Fruit fly (Drosophila melanogaster) whole organism, embryonic: ENCODE results near the gene CG34276.
A peak's percentile ranks its signal among the peaks of the same experiment; 100 is the strongest.

Experiments
- Adf1 ChIP-seq: fragments of 200-800 bp; sonication (Bioruptor generic); IDR thresholded peaks from 2 replicates; pipeline ENCODE4 v1.3.6; 2022; ENCODE audit warnings: missing biosample characterization, missing genetic modification characterization
- Asciz ChIP-seq: fragments of 200-800 bp; sonication (Bioruptor generic); optimal IDR thresholded peaks from 2 replicates; lab custom pipeline; 2017; ENCODE audit warnings: missing biosample characterization, mild to moderate bottlenecking, missing genetic modification characterization, missing genetic modification reagents
- Atf6 ChIP-seq: fragments of 200-800 bp; sonication (Bioruptor generic); IDR thresholded peaks from 2 replicates; pipeline ENCODE4 v1.3.6; 2022; ENCODE audit warnings: missing biosample characterization, missing genetic modification characterization
- CG10267 ChIP-seq: fragments of 200-800 bp; sonication (Bioruptor generic); optimal IDR thresholded peaks from 2 replicates; lab custom pipeline; 2018; ENCODE audit warnings: missing biosample characterization, mild to moderate bottlenecking, missing genetic modification characterization, moderate library complexity
- CG11695 ChIP-seq: fragments of 200-800 bp; sonication (Bioruptor generic); IDR thresholded peaks from 3 replicates; pipeline ENCODE4 v1.3.6; 2022; ENCODE audit warnings: missing biosample characterization, missing genetic modification characterization
- CG12391 ChIP-seq: fragments of 200-800 bp; sonication (Bioruptor generic); optimal IDR thresholded peaks from 3 replicates; lab custom pipeline; 2018; ENCODE audit warnings: missing biosample characterization, mild to moderate bottlenecking, missing genetic modification characterization, moderate library complexity
- CG12659 ChIP-seq: fragments of 200-800 bp; sonication (Bioruptor generic); optimal IDR thresholded peaks from 3 replicates; lab custom pipeline; 2017; ENCODE audit warnings: mild to moderate bottlenecking, missing biosample characterization, missing genetic modification reagents, missing genetic modification characterization
- CG13624 ChIP-seq: fragments of 200-800 bp; sonication (Bioruptor generic); optimal IDR thresholded peaks from 2 replicates; lab custom pipeline; 2016; ENCODE audit warnings: missing biosample characterization, missing genetic modification characterization
- CG14014 ChIP-seq: fragments of 200-800 bp; sonication (Bioruptor generic); IDR thresholded peaks from 2 replicates; pipeline ENCODE4 v1.3.6; 2022; ENCODE audit warnings: missing biosample characterization, missing genetic modification characterization
- CG15011 ChIP-seq: fragments of 200-800 bp; sonication (Bioruptor generic); optimal IDR thresholded peaks from 3 replicates; lab custom pipeline; 2018; ENCODE audit warnings: missing biosample characterization, mild to moderate bottlenecking, missing genetic modification characterization
- CG16779 ChIP-seq: fragments of 200-800 bp; sonication (Bioruptor generic); IDR thresholded peaks from 2 replicates; pipeline ENCODE4 v1.3.6; 2022; ENCODE audit warnings: missing biosample characterization, missing genetic modification characterization
- CG17186 ChIP-seq: fragments of 200-800 bp; sonication (Bioruptor generic); optimal IDR thresholded peaks from 3 replicates; lab custom pipeline; 2017; ENCODE audit warnings: missing biosample characterization, missing genetic modification reagents, missing genetic modification characterization
- CG17361 ChIP-seq: fragments of 200-800 bp; sonication (Bioruptor generic); IDR thresholded peaks from 3 replicates; pipeline ENCODE4 v1.3.6; 2022; ENCODE audit warnings: missing biosample characterization, missing genetic modification characterization
- CG17829 ChIP-seq: fragments of 200-800 bp; optimal IDR thresholded peaks from 2 replicates; lab custom pipeline; 2019; ENCODE audit warnings: missing biosample characterization, mild to moderate bottlenecking, missing genetic modification characterization, moderate library complexity
- CG34224 ChIP-seq: fragments of 200-800 bp; sonication (Bioruptor generic); IDR thresholded peaks from 3 replicates; pipeline ENCODE4 v1.3.6; 2022; ENCODE audit warnings: missing biosample characterization, missing genetic modification characterization; ENCODE audit not compliant: partially characterized antibody
- CG34422 ChIP-seq: fragments of 200-800 bp; sonication (Bioruptor generic); IDR thresholded peaks from 3 replicates; pipeline ENCODE4 v1.3.6; 2022; ENCODE audit warnings: missing biosample characterization, missing genetic modification characterization
- CG3995 ChIP-seq: fragments of 200-800 bp; sonication (Bioruptor generic); optimal IDR thresholded peaks from 3 replicates; lab custom pipeline; 2016; ENCODE audit warnings: missing biosample characterization, missing genetic modification characterization
- CG42726 ChIP-seq: fragments of 200-800 bp; sonication (Bioruptor generic); IDR thresholded peaks from 2 replicates; pipeline ENCODE4 v1.3.6; 2022; ENCODE audit warnings: missing biosample characterization, missing genetic modification characterization; ENCODE audit not compliant: partially characterized antibody
- CG4404 ChIP-seq: fragments of 200-800 bp; sonication (Bioruptor generic); IDR thresholded peaks from 2 replicates; pipeline ENCODE4 v1.3.6; 2022; ENCODE audit warnings: missing biosample characterization, missing genetic modification characterization
- CG5180 ChIP-seq: fragments of 200-800 bp; sonication (Bioruptor generic); optimal IDR thresholded peaks from 3 replicates; lab custom pipeline; 2017; ENCODE audit warnings: missing biosample characterization, missing genetic modification characterization, mild to moderate bottlenecking, moderate library complexity, missing genetic modification reagents
- CG9932 ChIP-seq: fragments of 200-800 bp; sonication (Bioruptor generic); IDR thresholded peaks from 2 replicates; pipeline ENCODE4 v1.3.6; 2022; ENCODE audit warnings: missing biosample characterization, missing genetic modification characterization
- CHES-1-like ChIP-seq: fragments of 200-800 bp; sonication (Bioruptor generic); optimal IDR thresholded peaks from 2 replicates; lab custom pipeline; 2016; ENCODE audit warnings: missing biosample characterization, missing genetic modification characterization
- Dbx ChIP-seq: fragments of 200-800 bp; sonication (Bioruptor generic); IDR thresholded peaks from 3 replicates; pipeline ENCODE4 v1.3.6; 2022; ENCODE audit warnings: missing biosample characterization, missing genetic modification characterization
- Dll ChIP-seq: fragments of 200-800 bp; sonication (Bioruptor generic); IDR thresholded peaks from 4 replicates; pipeline ENCODE4 v1.3.6; 2022; ENCODE audit warnings: missing biosample characterization, missing genetic modification characterization; ENCODE audit not compliant: partially characterized antibody
- Elba2 ChIP-seq: fragments of 200-800 bp; sonication (Bioruptor generic); optimal IDR thresholded peaks from 3 replicates; lab custom pipeline; 2016; ENCODE audit warnings: missing biosample characterization, missing genetic modification characterization
- Fer1 ChIP-seq: fragments of 200-800 bp; sonication (Bioruptor generic); optimal IDR thresholded peaks from 2 replicates; lab custom pipeline; 2017; ENCODE audit warnings: missing biosample characterization, mild to moderate bottlenecking, missing genetic modification characterization
- Hmr ChIP-seq: fragments of 200-800 bp; sonication (Bioruptor generic); optimal IDR thresholded peaks from 3 replicates; lab custom pipeline; 2017; ENCODE audit warnings: mild to moderate bottlenecking, missing biosample characterization, missing genetic modification reagents, missing genetic modification characterization
- Hr39 ChIP-seq: fragments of >200 bp; optimal IDR thresholded peaks from 2 replicates; lab custom pipeline; 2017
- MESR4 ChIP-seq: fragments of 200-800 bp; sonication (Bioruptor generic); optimal IDR thresholded peaks from 2 replicates; lab custom pipeline; 2018; ENCODE audit warnings: missing biosample characterization, mild to moderate bottlenecking, missing genetic modification characterization, moderate library complexity
- MTF-1 ChIP-seq: fragments of 200-800 bp; sonication (Bioruptor generic); optimal IDR thresholded peaks from 2 replicates; lab custom pipeline; 2018; ENCODE audit warnings: missing biosample characterization, mild to moderate bottlenecking, missing genetic modification characterization, borderline replicate concordance
- Pdp1 ChIP-seq, 2 experiments: fragments of 200-800 bp; sonication (Bioruptor generic); optimal IDR thresholded peaks; 3 replicates each; lab custom pipeline; 2016; ENCODE audit warnings: missing biosample characterization in 2 of 2, missing genetic modification characterization in 2 of 2, mild to moderate bottlenecking in 1 of 2, moderate library complexity in 1 of 2
- Sry-δ ChIP-seq: fragments of 200-800 bp; sonication (Bioruptor generic); optimal IDR thresholded peaks from 2 replicates; lab custom pipeline; 2016; ENCODE audit warnings: missing biosample characterization, missing genetic modification characterization
- Usf ChIP-seq: fragments of 200-800 bp; sonication (Bioruptor generic); optimal IDR thresholded peaks from 2 replicates; lab custom pipeline; 2017; ENCODE audit warnings: missing genotype, missing biosample characterization, missing genetic modification characterization
- Xbp1 ChIP-seq: fragments of 200-800 bp; sonication (Bioruptor generic); optimal IDR thresholded peaks from 3 replicates; lab custom pipeline; 2016; ENCODE audit warnings: missing biosample characterization, mild to moderate bottlenecking, missing genetic modification characterization
- aop ChIP-seq: fragments of 200-800 bp; sonication (Bioruptor generic); IDR thresholded peaks from 2 replicates; pipeline ENCODE4 v1.3.6; 2022; ENCODE audit warnings: missing biosample characterization, missing genetic modification characterization
- ase ChIP-seq: fragments of 200-800 bp; sonication (Bioruptor generic); IDR thresholded peaks from 3 replicates; pipeline ENCODE4 v1.3.6; 2022; ENCODE audit warnings: missing biosample characterization, missing genetic modification characterization
- az2 ChIP-seq: fragments of 200-800 bp; sonication (Bioruptor generic); optimal IDR thresholded peaks from 3 replicates; lab custom pipeline; 2016; ENCODE audit warnings: missing biosample characterization, missing genetic modification characterization
- chn ChIP-seq: fragments of 200-800 bp; sonication (Bioruptor generic); optimal IDR thresholded peaks from 2 replicates; lab custom pipeline; 2016; ENCODE audit warnings: missing biosample characterization, missing genetic modification characterization
- dimm ChIP-seq: fragments of 200-800 bp; sonication (Bioruptor generic); IDR thresholded peaks from 2 replicates; pipeline ENCODE4 v1.3.6; 2022; ENCODE audit warnings: missing biosample characterization, missing genetic modification characterization
- esg ChIP-seq: fragments of 200-800 bp; sonication (Bioruptor generic); conservative IDR thresholded peaks from 2 replicates; pipeline ENCODE4 v1.3.6; 2022; ENCODE audit warnings: missing biosample characterization, missing genetic modification characterization
- fu2 ChIP-seq: fragments of 200-800 bp; sonication (Bioruptor generic); optimal IDR thresholded peaks from 2 replicates; lab custom pipeline; 2016; ENCODE audit warnings: missing biosample characterization, missing genetic modification characterization
- luna ChIP-seq: fragments of 200-800 bp; sonication (Bioruptor generic); optimal IDR thresholded peaks from 2 replicates; lab custom pipeline; 2016; ENCODE audit warnings: missing biosample characterization, missing genetic modification characterization
- onecut ChIP-seq: fragments of 200-800 bp; sonication (Bioruptor generic); IDR thresholded peaks from 2 replicates; pipeline ENCODE4 v1.3.6; 2022; ENCODE audit warnings: missing biosample characterization, missing genetic modification characterization
- sens ChIP-seq: fragments of 200-800 bp; sonication (Bioruptor generic); peaks from one replicate; lab custom pipeline; 2016; ENCODE audit warnings: missing biosample characterization, missing genetic modification characterization
- sna ChIP-seq: fragments of 200-800 bp; sonication (Bioruptor generic); IDR thresholded peaks from 2 replicates; pipeline ENCODE4 v1.3.6; 2022; ENCODE audit warnings: missing biosample characterization, missing genetic modification characterization; ENCODE audit not compliant: partially characterized antibody
- sug ChIP-seq: fragments of 200-800 bp; optimal IDR thresholded peaks from 2 replicates; lab custom pipeline; 2019; ENCODE audit warnings: missing biosample characterization, mild to moderate bottlenecking, missing genetic modification characterization, moderate library complexity
- twi ChIP-seq: fragments of 200-800 bp; optimal IDR thresholded peaks from 2 replicates; lab custom pipeline; 2019; ENCODE audit warnings: missing biosample characterization, mild to moderate bottlenecking, missing genetic modification characterization, moderate library complexity
- unc-4 ChIP-seq: fragments of 200-800 bp; sonication (Bioruptor generic); IDR thresholded peaks from 2 replicates; pipeline ENCODE4 v1.3.6; 2022; ENCODE audit warnings: missing biosample characterization, missing genetic modification characterization; ENCODE audit not compliant: partially characterized antibody
- unpg ChIP-seq: fragments of 200-800 bp; sonication (Bioruptor generic); optimal IDR thresholded peaks from 3 replicates; lab custom pipeline; 2018; ENCODE audit warnings: missing biosample characterization, mild to moderate bottlenecking, missing genetic modification characterization, moderate library complexity
- z ChIP-seq: fragments of 200-800 bp; sonication (Bioruptor generic); IDR thresholded peaks from 3 replicates; pipeline ENCODE4 v1.3.6; 2022; ENCODE audit warnings: missing biosample characterization, missing genetic modification characterization
- zen ChIP-seq: fragments of 200-800 bp; sonication (Bioruptor generic); optimal IDR thresholded peaks from 3 replicates; lab custom pipeline; 2018; ENCODE audit warnings: missing biosample characterization, mild to moderate bottlenecking, missing genetic modification characterization, moderate library complexity

Gene CG34276

DNA sequence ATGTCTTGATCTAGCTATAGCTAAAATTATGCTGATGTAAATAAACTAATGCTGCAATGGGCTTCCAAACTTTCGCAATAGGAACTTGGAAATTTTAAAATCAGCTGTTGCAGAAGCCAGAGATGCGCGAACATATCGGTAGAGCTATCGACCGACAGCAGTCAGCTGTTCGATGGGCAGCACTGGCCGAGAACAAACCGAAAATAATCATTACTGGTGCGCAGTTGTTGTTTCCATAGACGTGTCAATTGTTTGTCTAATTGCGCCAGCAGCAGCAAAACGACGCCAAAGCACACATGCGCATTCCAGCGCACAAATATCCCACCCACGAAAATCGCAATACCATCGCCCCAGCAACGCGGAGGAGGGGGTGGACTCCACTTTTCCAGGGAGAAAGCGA, 9.5 kb downstream of the CG34276 start, which contains the start of gene Sap47 (continued):
- peak; percentile 84 for TF ChIP-seq Dll (GFP tag; lab: Robert Waterston, UW)
- no peak for TF ChIP-seq dimm (GFP tag; lab: Robert Waterston, UW)
- no peak; the same call in 1 of the 2 replicates for TF ChIP-seq CG16779 (GFP tag; lab: Robert Waterston, UW)
- TF ChIP-seq Asciz, result no peak
- peak; percentile 67 for TF ChIP-seq Elba2 (GFP tag; lab: Kevin White, UChicago)
- TF ChIP-seq MTF-1 (GFP tag; lab: Kevin White, UChicago), result no peak
- TF ChIP-seq sug (tag; lab: Kevin White, UChicago), result peak; percentile 31
- 0 out of 2 replicates have a peak, but pooled peaks have one; percentile 9 for TF ChIP-seq Atf6
- no peak for TF ChIP-seq ase
- TF ChIP-seq fu2 (GFP tag; lab: Kevin White, UChicago), result no peak
- TF ChIP-seq CG12659 (GFP tag; lab: Kevin White, UChicago), result peak; percentile 49
- TF ChIP-seq onecut (GFP tag; lab: Robert Waterston, UW), result peak; percentile 80
- TF ChIP-seq aop (GFP tag; lab: Robert Waterston, UW), result no peak
- peak; percentile 92 for TF ChIP-seq CG34224 (GFP tag; lab: Robert Waterston, UW)
- peak; percentile 32; the same call in 1 of the 3 replicates for TF ChIP-seq CG11695 (GFP tag; lab: Robert Waterston, UW)
- peak; percentile 58; the same call in 1 of the 3 replicates for TF ChIP-seq Dbx (GFP tag; lab: Robert Waterston, UW)
- peak; percentile 80 for TF ChIP-seq Sry-δ (GFP tag; lab: Kevin White, UChicago)
- peak; percentile 22; the same call in 1 of the 2 replicates for TF ChIP-seq CG14014 (GFP tag; lab: Robert Waterston, UW)
- peak; percentile 21 for TF ChIP-seq CG17829 (tag; lab: Kevin White, UChicago)
- TF ChIP-seq sna (GFP tag; lab: Robert Waterston, UW), result peak; percentile 71
- TF ChIP-seq Hmr (GFP tag; lab: Kevin White, UChicago), result peak; percentile 26
- TF ChIP-seq zen, result peak; percentile 12
- TF ChIP-seq Usf (GFP tag; lab: Kevin White, UChicago), result no peak
- TF ChIP-seq luna (GFP tag; lab: Kevin White, UChicago), result no peak
- TF ChIP-seq Adf1 (GFP tag; lab: Robert Waterston, UW), result peak; percentile 39; the same call in 1 of the 2 replicates
- TF ChIP-seq chn (GFP tag; lab: Kevin White, UChicago), result no peak
- peak; percentile 81 for TF ChIP-seq CG42726 (GFP tag; lab: Robert Waterston, UW)
- TF ChIP-seq CG3995 (GFP tag; lab: Kevin White, UChicago), result peak; percentile 56
- peak; percentile 15 for TF ChIP-seq CHES-1-like (GFP tag; lab: Kevin White, UChicago)
- no peak for TF ChIP-seq Fer1 (GFP tag; lab: Kevin White, UChicago)
- TF ChIP-seq CG9932 (GFP tag; lab: Robert Waterston, UW), result no peak
- TF ChIP-seq az2 (GFP tag; lab: Kevin White, UChicago), result no peak
- TF ChIP-seq CG15011 (GFP tag; lab: Kevin White, UChicago), result no peak
- peak; percentile 2 for TF ChIP-seq unpg (GFP tag; lab: Kevin White, UChicago)
- no peak for TF ChIP-seq Xbp1
- no peak for TF ChIP-seq z (GFP tag; lab: Robert Waterston, UW)
- no peak for TF ChIP-seq CG4404
- peak; percentile 64 for TF ChIP-seq CG17186 (GFP tag; lab: Kevin White, UChicago)
- TF ChIP-seq CG10267, result peak; percentile 5
- TF ChIP-seq CG12391, result peak; percentile 28
- peak; percentile 2 for TF ChIP-seq twi (tag; lab: Kevin White, UChicago)
- TF ChIP-seq Hr39 (lab: Kevin White, UChicago), result no peak
- TF ChIP-seq Pdp1 (GFP tag; optimal IDR thresholded peaks at IDR 0.05; lab: Kevin White, UChicago), result peak in 1 of 2 experiments; percentile 73
- TF ChIP-seq esg (GFP tag; lab: Robert Waterston, UW), result no peak
- peak; percentile 81 for TF ChIP-seq CG13624
- peak; percentile 84 for TF ChIP-seq unc-4 (GFP tag; lab: Robert Waterston, UW)
- no peak for TF ChIP-seq CG5180 (GFP tag; lab: Kevin White, UChicago)
- peak; percentile 54 for TF ChIP-seq sens
- TF ChIP-seq CG17361 (GFP tag; lab: Robert Waterston, UW), result no peak
- TF ChIP-seq MESR4 (GFP tag; lab: Kevin White, UChicago), result peak; percentile 66
- TF ChIP-seq CG34422 (GFP tag; lab: Robert Waterston, UW), result peak; percentile 66; the same call in 1 of the 3 replicates
